Worm (Caenorhabditis elegans) whole organism, L4/young adult: ENCODE measurements around the gene tag-65.

Source experiments
- W03F9.2 ChIP-seq: fragments of 150-350 bp; optimal IDR thresholded peaks from 2 replicates; lab custom pipeline; 2014; ENCODE audit warnings: missing biosample characterization, missing genetic modification characterization
- dao-5 ChIP-seq: sonication (generic microtip); optimal IDR thresholded peaks from 2 replicates; lab custom pipeline; 2016; ENCODE audit warnings: missing genotype, missing genetic modification characterization, moderate library complexity, missing compliant biosample characterization
- him-1 ChIP-seq: sonication (generic microtip); optimal IDR thresholded peaks from 2 replicates; lab custom pipeline; 2016; ENCODE audit warnings: missing genotype, missing genetic modification reagents, missing genetic modification characterization, missing compliant biosample characterization

DNA sequence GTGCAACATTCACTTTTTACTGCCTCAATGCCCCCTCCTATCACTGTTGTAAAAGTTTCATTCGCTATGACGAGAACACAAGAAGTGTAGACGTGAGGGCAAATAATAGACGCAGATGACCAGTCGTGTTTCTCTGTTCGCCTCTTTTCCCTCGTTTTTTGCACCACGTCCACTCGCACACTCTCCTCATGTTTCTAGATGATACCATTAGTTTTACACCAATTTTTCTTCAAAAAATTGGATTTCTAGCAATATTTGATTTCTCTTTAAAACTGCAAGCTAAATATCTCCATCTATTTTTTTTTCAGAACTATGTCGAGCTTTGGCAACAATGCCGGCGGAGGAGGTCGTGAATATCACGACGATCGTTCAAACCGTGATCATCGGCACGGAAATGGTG is 13.3 kb downstream of the tag-65 start, which contains the start of gene rde-12:
- TF ChIP-seq him-1 (tag; lab: Kevin White, UChicago) (no peak), W03F9.2 (tag; lab: Kevin White, UChicago) (no peak), dao-5 (tag; lab: Kevin White, UChicago) (no peak)
